Fruit fly (Drosophila melanogaster) Kc167 (cell line): Measurements from ENCODE around the gene Vha16-5.

ENCODE experiments used
- Myc ChIP-seq: fragments of >200 bp; optimal IDR thresholded peaks from 2 replicates; lab custom pipeline; 2017; ENCODE audit warnings: missing external identifiers
- Sin3A ChIP-seq: fragments of >200 bp; optimal IDR thresholded peaks from 2 replicates; lab custom pipeline; 2018; ENCODE audit warnings: missing external identifiers
- h ChIP-seq: fragments of >200 bp; optimal IDR thresholded peaks from 3 replicates; lab custom pipeline; 2018; ENCODE audit warnings: missing external identifiers
- insv ChIP-seq: fragments of >200 bp; optimal IDR thresholded peaks from 3 replicates; lab custom pipeline; 2018; ENCODE audit warnings: missing external identifiers
- psq ChIP-seq: fragments of >200 bp; optimal IDR thresholded peaks from 2 replicates; lab custom pipeline; 2017; ENCODE audit warnings: missing external identifiers
- ttk ChIP-seq: sonication (Bioruptor generic); optimal IDR thresholded peaks from 2 replicates; lab custom pipeline; 2017; ENCODE audit warnings: missing external identifiers

DNA sequence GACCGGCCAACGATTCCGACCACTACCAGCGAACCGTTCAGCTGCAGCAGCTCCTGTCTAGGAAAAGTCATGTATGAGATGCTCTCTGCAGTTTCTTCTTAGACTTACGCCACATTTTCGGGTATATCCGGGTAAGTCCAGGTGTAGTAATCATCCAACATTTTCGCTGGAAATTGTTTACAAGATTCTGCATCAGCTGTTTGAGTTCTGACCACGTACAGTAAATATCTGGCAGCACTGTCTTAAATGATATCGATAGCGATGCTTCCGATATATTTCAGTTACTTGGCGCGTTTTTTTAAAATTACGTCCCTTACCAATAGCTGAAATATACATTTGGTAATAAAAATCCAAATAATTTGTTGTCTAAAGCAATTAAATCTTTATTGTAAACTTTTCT lies 6.9 kb upstream of the Vha16-5 start, which contains the start of gene CG6729:
- TF ChIP-seq Myc (lab: Kevin White, UChicago): no peak
- no peak for TF ChIP-seq psq
- no peak for TF ChIP-seq Sin3A (lab: Kevin White, UChicago)
- TF ChIP-seq insv (lab: Kevin White, UChicago): no peak
- no peak for TF ChIP-seq ttk (lab: Kevin White, UChicago)
- no peak for TF ChIP-seq h (lab: Kevin White, UChicago)
